Worm (Caenorhabditis elegans) whole organism, L4 larva: ENCODE results near the gene lin-9.

Source experiments
- Y48G9A.11 ChIP-seq: fragments of 200-800 bp; sonication (Bioruptor generic); IDR thresholded peaks from 2 replicates; pipeline ENCODE4 v1.3.6; 2022; ENCODE audit warnings: missing genetic modification reagents, missing genetic modification characterization, missing compliant biosample characterization
- ZK337.2 ChIP-seq: fragments of 200-800 bp; sonication (Bioruptor generic); IDR thresholded peaks from 2 replicates; pipeline ENCODE4 v1.3.6; 2022; ENCODE audit warnings: missing genetic modification reagents, missing genetic modification characterization, missing compliant biosample characterization
- aha-1 ChIP-seq: fragments of 150-350 bp; peaks from one replicate; lab custom pipeline; 2014; ENCODE audit warnings: missing biosample characterization, missing genetic modification characterization
- aly-2 ChIP-seq: sonication (generic microtip); optimal IDR thresholded peaks from 2 replicates; lab custom pipeline; 2018; ENCODE audit warnings: missing biosample characterization, missing genetic modification characterization
- ama-1 ChIP-seq: fragments of 150-350 bp; optimal IDR thresholded peaks from 2 replicates; lab custom pipeline; 2014; ENCODE audit warnings: inconsistent platforms, mixed read lengths
- ceh-28 ChIP-seq: fragments of 150-350 bp; optimal IDR thresholded peaks from 2 replicates; lab custom pipeline; 2014; ENCODE audit warnings: missing biosample characterization, missing genetic modification reagents, missing genetic modification characterization
- ceh-32 ChIP-seq: sonication (generic microtip); optimal IDR thresholded peaks from 2 replicates; lab custom pipeline; 2016; ENCODE audit warnings: mild to moderate bottlenecking, missing genetic modification characterization, missing compliant biosample characterization; ENCODE audit not compliant: poor library complexity
- daf-12 ChIP-seq: fragments of 150-350 bp; optimal IDR thresholded peaks from 2 replicates; lab custom pipeline; 2014; ENCODE audit warnings: missing biosample characterization, missing genetic modification reagents, missing genetic modification characterization
- daf-16 ChIP-seq, 3 experiments: sonication (generic microtip); optimal IDR thresholded peaks; 2 replicates each; lab custom pipeline; 2016 to 2017; ENCODE audit warnings: missing genetic modification characterization in 3 of 3, missing genetic modification reagents in 3 of 3, mild to moderate bottlenecking in 2 of 3, missing compliant biosample characterization in 2 of 3, missing biosample characterization in 1 of 3, moderate library complexity in 1 of 3
- dmd-8 ChIP-seq: fragments of 200-800 bp; sonication (Bioruptor generic); IDR thresholded peaks from 2 replicates; pipeline ENCODE4 v1.3.6; 2022; ENCODE audit warnings: missing genetic modification characterization, missing compliant biosample characterization
- dpl-1 ChIP-seq: fragments of 150-350 bp; optimal IDR thresholded peaks from 2 replicates; lab custom pipeline; 2014; ENCODE audit warnings: missing biosample characterization, missing genetic modification reagents, missing genetic modification characterization
- duxl-1 ChIP-seq: sonication (generic microtip); optimal IDR thresholded peaks from 2 replicates; lab custom pipeline; 2016; ENCODE audit warnings: mild to moderate bottlenecking, missing genetic modification characterization, moderate library complexity, missing compliant biosample characterization; ENCODE audit not compliant: poor library complexity
- dve-1 ChIP-seq: sonication (generic microtip); optimal IDR thresholded peaks from 2 replicates; lab custom pipeline; 2017; ENCODE audit warnings: antibody characterized with exemption, mild to moderate bottlenecking, missing genetic modification characterization, missing compliant biosample characterization; ENCODE audit not compliant: insufficient read depth
- hif-1 ChIP-seq, 2 experiments: sonication (generic microtip); optimal IDR thresholded peaks; 2 replicates each; lab custom pipeline; 2016 to 2017; ENCODE audit warnings: missing compliant biosample characterization in 2 of 2, missing genetic modification characterization in 2 of 2, missing genetic modification reagents in 2 of 2, missing genotype in 2 of 2, mild to moderate bottlenecking in 1 of 2
- hlh-11 ChIP-seq: fragments of 200-800 bp; sonication (Bioruptor generic); optimal IDR thresholded peaks from 2 replicates; lab custom pipeline; 2018; ENCODE audit warnings: mild to moderate bottlenecking, missing genetic modification characterization, missing compliant biosample characterization
- hlh-30 ChIP-seq: sonication (generic microtip); optimal IDR thresholded peaks from 2 replicates; lab custom pipeline; 2017; ENCODE audit warnings: antibody characterized with exemption, mild to moderate bottlenecking, missing genetic modification characterization, missing compliant biosample characterization; ENCODE audit not compliant: insufficient read depth
- lin-1 ChIP-seq: fragments of 200-800 bp; sonication (Bioruptor generic); IDR thresholded peaks from 2 replicates; pipeline ENCODE4 v1.3.6; 2022; ENCODE audit warnings: missing genetic modification reagents, missing genetic modification characterization, missing compliant biosample characterization
- lin-13 ChIP-seq: fragments of 150-350 bp; optimal IDR thresholded peaks from 2 replicates; lab custom pipeline; 2014; ENCODE audit warnings: missing biosample characterization, missing genetic modification reagents, missing genetic modification characterization
- lir-3 ChIP-seq: sonication (generic microtip); optimal IDR thresholded peaks from 2 replicates; lab custom pipeline; 2016; ENCODE audit warnings: mild to moderate bottlenecking, missing genetic modification characterization, missing compliant biosample characterization
- lsy-2 ChIP-seq, 2 experiments: fragments of 150-350 bp in 1 of 2; sonication (generic microtip) in 1 of 2; optimal IDR thresholded peaks; 2 replicates each; lab custom pipeline; 2014 to 2017; ENCODE audit warnings: missing biosample characterization in 2 of 2, missing genetic modification characterization in 2 of 2
- madf-5 ChIP-seq, 2 experiments: fragments of 200-800 bp; sonication (Bioruptor generic); IDR thresholded peaks; 2 replicates each; pipeline ENCODE4 v1.3.6; 2022; ENCODE audit warnings: missing compliant biosample characterization in 2 of 2, missing genetic modification characterization in 2 of 2
- madf-9 ChIP-seq: fragments of 200-800 bp; sonication (Bioruptor generic); conservative IDR thresholded peaks from 2 replicates; pipeline ENCODE4 v1.3.6; 2022; ENCODE audit warnings: missing genetic modification reagents, missing genetic modification characterization, missing compliant biosample characterization
- mdl-1 ChIP-seq, 2 experiments: fragments of 150-350 bp in 1 of 2; sonication (generic microtip) in 1 of 2; optimal IDR thresholded peaks; 2 replicates each; lab custom pipeline; 2014 to 2017; ENCODE audit warnings: missing biosample characterization in 2 of 2, missing genetic modification characterization in 2 of 2
- mdt-29 ChIP-seq: fragments of 200-800 bp; sonication (Bioruptor generic); IDR thresholded peaks from 2 replicates; pipeline ENCODE4 v1.3.6; 2022; ENCODE audit warnings: missing genetic modification reagents, missing genetic modification characterization, missing compliant biosample characterization
- mep-1 ChIP-seq: fragments of 150-350 bp; sonication (generic microtip); optimal IDR thresholded peaks from 3 replicates; lab custom pipeline; 2014; ENCODE audit warnings: missing biosample characterization, missing genetic modification characterization
- mes-2 ChIP-seq: sonication (generic microtip); optimal IDR thresholded peaks from 2 replicates; lab custom pipeline; 2016; ENCODE audit warnings: missing genotype, mild to moderate bottlenecking, missing genetic modification characterization, missing compliant biosample characterization; ENCODE audit not compliant: poor library complexity, severe bottlenecking
- mxl-3 ChIP-seq: fragments of 200-800 bp; sonication (Bioruptor generic); optimal IDR thresholded peaks from 2 replicates; lab custom pipeline; 2018; ENCODE audit warnings: mild to moderate bottlenecking, missing genetic modification characterization, missing compliant biosample characterization
- nhr-10 ChIP-seq: fragments of 150-350 bp; optimal IDR thresholded peaks from 2 replicates; lab custom pipeline; 2014; ENCODE audit warnings: missing biosample characterization, missing genetic modification characterization
- nhr-102 ChIP-seq: sonication (generic microtip); optimal IDR thresholded peaks from 2 replicates; lab custom pipeline; 2016; ENCODE audit warnings: mild to moderate bottlenecking, missing genetic modification characterization, moderate library complexity, missing compliant biosample characterization
- nhr-11 ChIP-seq: fragments of 150-350 bp; optimal IDR thresholded peaks from 2 replicates; lab custom pipeline; 2014; ENCODE audit warnings: missing biosample characterization, missing genetic modification characterization
- nhr-111 ChIP-seq: fragments of 200-800 bp; sonication (Bioruptor generic); optimal IDR thresholded peaks from 2 replicates; lab custom pipeline; 2018; ENCODE audit warnings: mild to moderate bottlenecking, missing genetic modification characterization, missing compliant biosample characterization
- nhr-41 ChIP-seq: fragments of 200-800 bp; sonication (Bioruptor generic); IDR thresholded peaks from 2 replicates; pipeline ENCODE4 v1.3.6; 2022; ENCODE audit warnings: missing genetic modification reagents, missing genetic modification characterization, missing compliant biosample characterization
- nhr-76 ChIP-seq: fragments of 150-350 bp; optimal IDR thresholded peaks from 2 replicates; lab custom pipeline; 2014; ENCODE audit warnings: missing biosample characterization, missing genetic modification characterization
- pha-4 ChIP-seq, 2 experiments: fragments of 150-350 bp in 1 of 2; fragments of 200-800 bp in 1 of 2; sonication (Bioruptor generic) in 1 of 2; IDR thresholded peaks in 1 of 2; optimal IDR thresholded peaks in 1 of 2; 2 replicates each; pipeline versions ENCODE4 v1.3.6 to Lab custom; 2014 to 2022; ENCODE audit warnings: missing genetic modification characterization in 2 of 2, missing genetic modification reagents in 2 of 2, missing biosample characterization in 1 of 2, missing compliant biosample characterization in 1 of 2
- rbr-2 ChIP-seq: sonication (generic microtip); optimal IDR thresholded peaks from 2 replicates; lab custom pipeline; 2016; ENCODE audit warnings: missing genotype, missing genetic modification characterization, missing compliant biosample characterization
- sdz-12 ChIP-seq: fragments of 200-800 bp; sonication (Bioruptor generic); optimal IDR thresholded peaks from 2 replicates; lab custom pipeline; 2018; ENCODE audit warnings: mild to moderate bottlenecking, missing genetic modification characterization, missing compliant biosample characterization
- tag-97 ChIP-seq: fragments of 200-800 bp; sonication (Bioruptor generic); IDR thresholded peaks from 2 replicates; pipeline ENCODE4 v1.3.6; 2022; ENCODE audit warnings: missing genetic modification characterization, missing compliant biosample characterization
- zag-1 ChIP-seq: fragments of 150-350 bp; optimal IDR thresholded peaks from 2 replicates; lab custom pipeline; 2014; ENCODE audit warnings: missing biosample characterization, missing genetic modification characterization
- zfp-3 ChIP-seq: fragments of 200-800 bp; sonication (Bioruptor generic); conservative IDR thresholded peaks from 2 replicates; pipeline ENCODE4 v1.3.6; 2022; ENCODE audit warnings: missing genetic modification reagents, missing genetic modification characterization, missing compliant biosample characterization
- ztf-7 ChIP-seq: fragments of 150-350 bp; optimal IDR thresholded peaks from 2 replicates; lab custom pipeline; 2014; ENCODE audit warnings: missing biosample characterization, missing genetic modification characterization

lin-9 gene

DNA sequence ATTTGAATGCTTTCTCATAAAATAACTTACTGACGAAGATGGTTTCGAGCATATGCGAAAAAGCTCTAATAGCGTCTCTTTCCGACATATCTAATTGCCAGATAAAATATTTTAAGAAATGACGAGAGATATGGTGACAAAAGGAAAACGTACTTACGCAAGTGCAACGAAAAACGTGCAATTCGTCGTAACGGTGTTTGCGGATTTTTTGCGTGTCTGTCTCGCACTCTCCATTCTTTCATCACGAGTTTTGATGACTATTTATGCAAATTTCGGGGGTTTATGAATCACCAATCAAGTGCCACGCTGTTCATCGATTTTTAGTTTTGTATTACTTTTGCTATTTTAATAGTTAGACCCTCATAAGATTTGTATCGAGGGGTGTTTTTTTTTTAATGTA lies 15.0 kb downstream of the lin-9 start, which contains the start of gene ZK637.14:
ZK637.14 (minus strand) TSS at position 201 of the 400 bp plus-strand sequence.
- TF ChIP-seq ceh-32 (no peak), madf-5 (GFP tag; IDR thresholded peaks at IDR 0.05; lab: Robert Waterston, UW) (no peak), mdt-29 (GFP tag; lab: Robert Waterston, UW) (no peak), zag-1 (tag; lab: Kevin White, UChicago) (no peak), rbr-2 (tag; lab: Kevin White, UChicago) (peak; percentile 31), lin-1 (no peak), Y48G9A.11 (GFP tag; lab: Robert Waterston, UW) (no peak), duxl-1 (tag; lab: Kevin White, UChicago) (no peak), sdz-12 (GFP tag; lab: Kevin White, UChicago) (no peak), dmd-8 (no peak), daf-12 (tag; lab: Kevin White, UChicago) (no peak), nhr-76 (tag; lab: Kevin White, UChicago) (no peak), ceh-28 (no peak), nhr-41 (no peak), mes-2 (tag; lab: Kevin White, UChicago) (peak; percentile 59), hif-1 (tag; optimal IDR thresholded peaks at IDR 0.05; lab: Kevin White, UChicago) (peak in 1 of 2 experiments; percentile 27), hlh-30 (peak; percentile 92), nhr-102 (tag; lab: Kevin White, UChicago) (no peak), aha-1 (tag; lab: Kevin White, UChicago) (peak; percentile 89), daf-16 (GFP tag; optimal IDR thresholded peaks at IDR 0.05; lab: Kevin White, UChicago) (no peak), daf-16 (tag; optimal IDR thresholded peaks at IDR 0.05; lab: Kevin White, UChicago) (peak; percentile 28), ama-1 (lab: Kevin White, UChicago) (no peak), lin-13 (GFP tag; lab: Kevin White, UChicago) (peak; percentile 25), lsy-2 (tag; optimal IDR thresholded peaks at IDR 0.05; lab: Kevin White, UChicago) (peak; percentile 16 to 81), nhr-10 (no peak), lir-3 (tag; lab: Kevin White, UChicago) (no peak), nhr-11 (peak; percentile 32), ztf-7 (tag; lab: Kevin White, UChicago) (no peak), tag-97 (no peak), zfp-3 (GFP tag; lab: Robert Waterston, UW) (no peak), mep-1 (tag; lab: Kevin White, UChicago) (peak; percentile 59), nhr-111 (GFP tag; lab: Kevin White, UChicago) (no peak), dve-1 (tag; lab: Kevin White, UChicago) (peak; percentile 69), mdl-1 (tag; optimal IDR thresholded peaks at IDR 0.05; lab: Kevin White, UChicago) (peak in 1 of 2 experiments; percentile 3), ZK337.2 (GFP tag; lab: Robert Waterston, UW) (no peak), mxl-3 (peak; percentile 53), madf-9 (GFP tag; lab: Robert Waterston, UW) (no peak), pha-4 (GFP tag; IDR thresholded peaks at IDR 0.05; lab: Robert Waterston, UW) (no peak), pha-4 (tag; optimal IDR thresholded peaks at IDR 0.05; lab: Kevin White, UChicago) (peak; percentile 69), hlh-11 (tag; lab: Kevin White, UChicago) (peak; percentile 51), dpl-1 (GFP tag; lab: Kevin White, UChicago) (peak; percentile 55), aly-2 (tag; lab: Kevin White, UChicago) (no peak)
